Fruit fly (Drosophila melanogaster): Measurements from ENCODE around the gene Ufsp2.

DNA sequence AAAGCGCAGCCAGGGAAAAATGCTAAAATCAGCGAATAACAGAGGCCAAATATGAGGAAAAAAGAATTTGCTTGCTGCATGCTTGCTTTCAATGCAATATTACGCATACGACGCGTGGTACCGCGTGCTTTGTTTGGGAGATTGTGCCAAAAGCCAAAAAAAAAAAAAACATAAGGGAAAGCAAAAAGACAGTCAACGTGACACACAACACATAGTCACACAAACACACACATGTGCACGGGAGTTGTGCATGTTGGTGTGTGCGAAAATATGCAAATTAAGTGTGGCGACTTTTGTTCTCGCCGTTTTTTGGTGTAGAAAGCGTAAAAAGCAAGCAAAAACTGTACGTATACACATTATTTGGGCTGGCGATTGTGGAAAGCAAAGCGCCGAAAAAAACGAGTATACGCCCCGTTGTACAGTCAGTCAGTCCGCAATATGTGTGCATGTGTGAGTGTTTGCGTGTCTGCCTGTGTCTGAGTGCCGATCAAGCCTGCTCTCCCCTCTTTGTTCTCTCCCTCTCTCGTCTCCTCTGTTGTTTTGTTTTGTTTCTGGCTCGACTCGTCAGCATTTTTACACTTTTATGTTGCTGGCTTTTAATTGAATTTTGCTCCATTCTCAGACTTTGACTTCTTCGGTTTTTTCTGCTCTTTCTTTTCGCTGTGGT, 48.7 kb downstream of the Ufsp2 start:
- TF ChIP-seq insv (optimal IDR thresholded peaks at IDR 0.05) (no peak), psq (optimal IDR thresholded peaks at IDR 0.05) (no peak), h (optimal IDR thresholded peaks at IDR 0.05) (no peak)
